Fruit fly (Drosophila melanogaster): ENCODE measurements around the gene Remo.

The Remo gene

dm6 chrX:13300835-13301502 is 13.1 kb downstream of the Remo start:
- no peak for TF ChIP-seq chif (GFP tag; optimal IDR thresholded peaks at IDR 0.05)
- peak; percentile 98 for TF ChIP-seq chinmo (GFP tag; IDR thresholded peaks at IDR 0.05; ENCODE audit: partially characterized antibody)
- no peak for TF ChIP-seq CG2875 (GFP tag; optimal IDR thresholded peaks at IDR 0.05)
- no peak for TF ChIP-seq CG9932 (GFP tag; IDR thresholded peaks at IDR 0.05)
- no peak for TF ChIP-seq HLH4C (GFP tag; IDR thresholded peaks at IDR 0.05; ENCODE audit: partially characterized antibody)
- TF ChIP-seq CG4360 (GFP tag; IDR thresholded peaks at IDR 0.05), result 0 out of 2 replicates have a peak, but pooled peaks have one; percentile 34
- no peak for TF ChIP-seq CG10979 (tag; optimal IDR thresholded peaks at IDR 0.05)
- no peak for TF ChIP-seq CG3407 (GFP tag; optimal IDR thresholded peaks at IDR 0.05)
- no peak for TF ChIP-seq CG1647 (GFP tag; optimal IDR thresholded peaks at IDR 0.05)
- TF ChIP-seq pum (GFP tag; optimal IDR thresholded peaks at IDR 0.05), result no peak
- TF ChIP-seq onecut (GFP tag; IDR thresholded peaks at IDR 0.05), result no peak
- TF ChIP-seq CG1603 (tag; optimal IDR thresholded peaks at IDR 0.05), result no peak
- no peak for TF ChIP-seq tll (GFP tag; optimal IDR thresholded peaks at IDR 0.05)
- TF ChIP-seq CG5180 (GFP tag; optimal IDR thresholded peaks at IDR 0.05), result no peak
- no peak for TF ChIP-seq CG13123 (GFP tag; optimal IDR thresholded peaks at IDR 0.05)
- peak; percentile 19 for TF ChIP-seq cwo (GFP tag; optimal IDR thresholded peaks at IDR 0.05)
- TF ChIP-seq CG7786 (GFP tag; optimal IDR thresholded peaks at IDR 0.05), result no peak
- TF ChIP-seq ftz-f1 (GFP tag; optimal IDR thresholded peaks at IDR 0.05), result no peak
- TF ChIP-seq CG8478 (optimal IDR thresholded peaks at IDR 0.05), result no peak
- TF ChIP-seq BEAF-32 (GFP tag; optimal IDR thresholded peaks at IDR 0.05), result no peak
- no peak for TF ChIP-seq Ada2b (GFP tag; IDR thresholded peaks at IDR 0.05)
- no peak for TF ChIP-seq dpn (GFP tag; optimal IDR thresholded peaks at IDR 0.05)
- no peak for TF ChIP-seq stc (GFP tag; IDR thresholded peaks at IDR 0.05)
- no peak for TF ChIP-seq vnd (GFP tag; IDR thresholded peaks at IDR 0.05; ENCODE audit: partially characterized antibody)
- TF ChIP-seq usp (GFP tag; optimal IDR thresholded peaks at IDR 0.05), result no peak
- TF ChIP-seq ham (GFP tag; IDR thresholded peaks at IDR 0.05), result no peak
- no peak for TF ChIP-seq HLH54F (GFP tag; optimal IDR thresholded peaks at IDR 0.05)
- TF ChIP-seq CG6175 (GFP tag; IDR thresholded peaks at IDR 0.05), result no peak
- TF ChIP-seq tap (tag; optimal IDR thresholded peaks at IDR 0.05), result no peak
- no peak for TF ChIP-seq toy (GFP tag; IDR thresholded peaks at IDR 0.05)
- TF ChIP-seq CG18476 (GFP tag; optimal IDR thresholded peaks at IDR 0.05), result no peak
- no peak for TF ChIP-seq Hr39 (optimal IDR thresholded peaks at IDR 0.05)
- no peak for TF ChIP-seq tup (GFP tag; optimal IDR thresholded peaks at IDR 0.05)
- TF ChIP-seq CG4424 (GFP tag; optimal IDR thresholded peaks at IDR 0.05), result no peak
- TF ChIP-seq ems (GFP tag; optimal IDR thresholded peaks at IDR 0.05), result no peak
- no peak for TF ChIP-seq Mes4 (GFP tag; optimal IDR thresholded peaks at IDR 0.05)
- TF ChIP-seq CG17359 (tag; optimal IDR thresholded peaks at IDR 0.05), result no peak
- TF ChIP-seq CG31365 (tag; optimal IDR thresholded peaks at IDR 0.05), result no peak
- peak in 1 of 2 experiments; percentile 21 for TF ChIP-seq Hr78 (GFP tag; optimal IDR thresholded peaks at IDR 0.05)
- TF ChIP-seq NFAT (GFP tag; IDR thresholded peaks at IDR 0.05), result no peak
- TF ChIP-seq Dad (GFP tag; optimal IDR thresholded peaks at IDR 0.05), result no peak
- no peak for TF ChIP-seq zfh2 (GFP tag; optimal IDR thresholded peaks at IDR 0.05)
- no peak for TF ChIP-seq crc (GFP tag; optimal IDR thresholded peaks at IDR 0.05)
- no peak for TF ChIP-seq CG4282 (GFP tag; optimal IDR thresholded peaks at IDR 0.05)
- no peak for TF ChIP-seq Usf (GFP tag; optimal IDR thresholded peaks at IDR 0.05)
- TF ChIP-seq pan (optimal IDR thresholded peaks at IDR 0.05), result no peak
- TF ChIP-seq pan (GFP tag; optimal IDR thresholded peaks at IDR 0.05 in 1 of 2, IDR thresholded peaks at IDR 0.05 in 1 of 2), result no peak
- TF ChIP-seq her (GFP tag; optimal IDR thresholded peaks at IDR 0.05), result no peak
- TF ChIP-seq twi (tag; optimal IDR thresholded peaks at IDR 0.05), result no peak
- no peak for TF ChIP-seq ranshi (GFP tag; IDR thresholded peaks at IDR 0.05)
- no peak for TF ChIP-seq lmd (GFP tag; IDR thresholded peaks at IDR 0.05)
- TF ChIP-seq CG10366 (GFP tag; IDR thresholded peaks at IDR 0.05), result no peak
